Worm (Caenorhabditis elegans) whole organism, L4/young adult: ENCODE measurements around the gene Y54G2A.76.
"Not testable (repeated sequence)": the region's sequence is repeated elsewhere in the genome, so short reads cannot be mapped to it uniquely, and the experiment has no call there.

Source experiments
- W03F9.2 ChIP-seq: fragments of 150-350 bp; optimal IDR thresholded peaks from 2 replicates; lab custom pipeline; 2014; ENCODE audit warnings: missing biosample characterization, missing genetic modification characterization
- dao-5 ChIP-seq: sonication (generic microtip); optimal IDR thresholded peaks from 2 replicates; lab custom pipeline; 2016; ENCODE audit warnings: missing genotype, missing genetic modification characterization, moderate library complexity, missing compliant biosample characterization
- him-1 ChIP-seq: sonication (generic microtip); optimal IDR thresholded peaks from 2 replicates; lab custom pipeline; 2016; ENCODE audit warnings: missing genotype, missing genetic modification reagents, missing genetic modification characterization, missing compliant biosample characterization

Gene Y54G2A.76

DNA sequence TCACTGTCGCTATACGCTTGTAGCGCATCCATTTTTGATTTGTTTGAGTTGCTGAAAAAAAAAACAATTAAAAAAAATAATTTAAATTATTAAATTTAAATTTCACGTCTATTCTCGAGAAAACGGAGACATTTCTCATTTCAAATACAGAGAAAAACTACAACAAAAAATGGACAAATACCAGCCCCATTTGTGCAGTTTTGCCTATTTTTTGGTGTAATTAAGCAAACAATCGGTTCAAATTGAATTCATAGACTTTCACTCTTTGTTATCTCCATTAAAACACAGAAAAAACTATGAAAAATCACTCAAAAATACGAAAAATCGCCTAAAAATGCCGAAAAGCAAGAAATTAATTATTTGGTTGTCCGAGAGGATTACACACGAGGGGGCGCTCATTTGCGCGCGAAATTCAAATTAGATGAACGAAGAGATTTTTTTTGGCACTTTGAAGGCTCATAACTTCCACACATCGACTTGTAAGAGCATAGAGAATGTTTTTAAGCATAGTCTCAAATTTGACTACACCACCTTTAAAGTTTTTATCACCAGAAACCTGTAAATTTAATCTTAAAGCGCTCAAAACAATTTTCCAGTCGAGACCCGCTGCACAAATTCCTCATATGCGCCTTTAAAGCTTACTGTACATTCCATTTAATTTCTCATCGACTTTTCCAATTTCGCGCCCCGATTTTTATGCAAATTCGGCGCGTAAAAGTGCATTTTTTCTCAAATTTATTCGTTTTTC lies 26.2 kb upstream of the Y54G2A.76 start, which contains the start of gene Y54G2A.12:
Gene Y54G2A.12 (minus strand): TSS at position 51 of the 748 bp plus-strand sequence.
- TF ChIP-seq dao-5 (tag; lab: Kevin White, UChicago) (no peak), him-1 (tag; lab: Kevin White, UChicago) (no peak), W03F9.2 (tag; lab: Kevin White, UChicago) (no peak)

DNA sequence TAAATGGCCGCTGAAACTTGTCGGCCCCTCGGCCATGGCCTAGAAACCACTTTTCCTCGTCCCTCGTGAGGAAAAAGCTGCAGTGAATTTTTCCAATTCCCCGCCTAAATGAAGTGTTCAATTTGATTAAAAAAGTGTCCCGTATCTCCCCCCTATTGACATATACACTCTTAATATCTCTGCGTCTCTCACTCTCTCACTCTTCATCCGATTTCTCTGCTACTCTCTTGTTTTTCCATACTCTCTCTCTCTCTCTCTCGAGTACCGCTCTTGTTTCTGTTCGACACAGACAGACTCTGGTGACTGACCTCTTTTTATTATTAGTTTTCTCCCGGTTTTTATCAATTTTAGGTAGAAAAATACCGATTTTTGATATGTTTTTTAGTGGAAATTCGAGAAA lies 24.2 kb upstream of the Y54G2A.76 start:
- TF ChIP-seq him-1 (tag; lab: Kevin White, UChicago) (no peak), dao-5 (tag; lab: Kevin White, UChicago) (no peak), W03F9.2 (tag; lab: Kevin White, UChicago) (no peak)

- TF ChIP-seq W03F9.2, him-1, dao-5 (tag; lab: Kevin White, UChicago): not testable (repeated sequence)
These were observed 20.8 kb upstream of the Y54G2A.76 start, which contains the start of gene atln-1 for ce11 chrIV:2788389-2788788. atln-1 (plus strand) TSS chrIV:2788689.

DNA sequence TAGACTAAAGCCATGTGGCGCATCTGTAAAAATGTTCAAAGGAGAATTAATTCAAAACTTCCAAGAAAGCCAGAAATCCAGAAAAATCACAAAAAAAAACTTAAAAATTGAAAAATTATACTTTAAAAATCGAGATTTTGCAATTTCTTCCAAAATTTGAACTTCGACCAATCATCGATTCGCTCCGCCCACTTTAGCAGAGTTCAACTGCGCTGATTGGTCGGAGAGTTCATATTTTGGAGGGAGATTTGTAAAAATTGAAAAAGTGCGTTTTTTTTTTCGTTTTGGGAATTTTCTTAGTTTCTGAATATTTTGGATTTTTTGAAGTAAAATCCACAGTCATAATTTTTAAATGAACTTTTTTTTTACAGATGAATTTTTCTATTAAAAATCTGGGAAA lies 15.3 kb upstream of the Y54G2A.76 start:
- no peak for TF ChIP-seq W03F9.2 (tag; lab: Kevin White, UChicago)
- no peak for TF ChIP-seq him-1 (tag; lab: Kevin White, UChicago)
- no peak for TF ChIP-seq dao-5 (tag; lab: Kevin White, UChicago)

DNA sequence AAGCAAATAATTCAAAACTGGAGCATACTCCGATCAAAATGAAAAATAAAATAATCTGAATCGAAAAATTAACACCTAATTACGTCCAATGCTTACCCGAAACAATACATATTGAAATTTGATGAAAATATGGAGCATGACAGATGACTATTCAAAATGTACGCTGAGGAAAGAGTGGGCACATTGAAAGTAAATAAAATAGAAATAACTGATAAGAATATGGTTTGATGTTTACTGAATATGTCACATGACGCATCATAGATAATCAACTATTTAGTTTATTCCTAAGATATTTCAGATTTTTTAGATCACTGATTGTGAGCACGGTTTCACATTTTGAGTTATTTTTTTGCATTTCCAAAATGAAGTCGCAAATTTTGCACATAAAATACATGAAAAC lies 10.9 kb upstream of the Y54G2A.76 start, which contains the start of gene Y54G2A.52:
Gene Y54G2A.52 (minus strand): TSS at position 348 of the 400 bp plus-strand sequence.
- TF ChIP-seq W03F9.2 (tag; lab: Kevin White, UChicago), result no peak
- no peak for TF ChIP-seq him-1 (tag; lab: Kevin White, UChicago)
- TF ChIP-seq dao-5 (tag; lab: Kevin White, UChicago), result no peak

DNA sequence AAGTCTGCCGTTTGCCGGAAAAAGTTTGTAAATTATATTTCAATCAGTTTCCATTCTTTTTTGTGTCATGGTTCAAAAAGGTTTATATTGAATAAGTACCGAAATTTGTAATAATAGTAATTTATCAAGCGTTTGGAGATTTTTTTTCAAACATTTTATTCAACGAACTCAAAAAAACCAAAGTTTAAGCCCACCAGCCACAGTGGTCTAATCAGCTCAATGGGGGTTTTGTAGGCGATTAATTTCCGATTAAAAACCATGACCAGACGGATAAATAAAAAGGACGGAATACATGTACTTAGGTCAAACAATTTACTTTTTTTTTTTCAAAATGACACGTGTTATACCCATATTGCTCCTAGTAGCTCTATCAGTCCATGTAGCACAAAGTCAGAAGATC lies 9.8 kb upstream of the Y54G2A.76 start, which contains the start of gene Y54G2A.10:
Gene Y54G2A.10 (plus strand): TSS at position 301 of the 400 bp plus-strand sequence.
- TF ChIP-seq W03F9.2 (tag; lab: Kevin White, UChicago) (no peak), him-1 (tag; lab: Kevin White, UChicago) (no peak), dao-5 (tag; lab: Kevin White, UChicago) (no peak)

DNA sequence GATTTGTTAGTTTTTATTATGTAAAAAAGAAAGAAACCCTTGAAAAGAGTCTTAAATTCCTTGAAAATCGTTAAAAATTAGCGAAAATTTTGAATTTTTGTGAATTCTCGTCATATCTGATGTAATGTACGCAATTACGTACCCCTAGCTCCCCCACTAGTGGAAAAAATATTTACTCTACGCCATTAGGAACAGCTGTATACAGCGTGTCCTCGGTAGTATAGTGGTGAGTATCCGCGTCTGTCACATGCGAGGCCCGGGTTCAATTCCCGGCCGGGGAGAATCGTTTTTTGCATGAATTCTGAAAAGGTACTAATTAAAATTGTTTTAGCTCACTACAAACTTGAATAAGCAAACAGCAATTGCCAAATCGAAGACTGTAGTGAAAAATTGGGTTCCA lies 9.3 kb upstream of the Y54G2A.76 start:
- no peak for TF ChIP-seq him-1 (tag; lab: Kevin White, UChicago)
- TF ChIP-seq W03F9.2 (tag; lab: Kevin White, UChicago), result no peak
- TF ChIP-seq dao-5 (tag; lab: Kevin White, UChicago), result no peak

DNA sequence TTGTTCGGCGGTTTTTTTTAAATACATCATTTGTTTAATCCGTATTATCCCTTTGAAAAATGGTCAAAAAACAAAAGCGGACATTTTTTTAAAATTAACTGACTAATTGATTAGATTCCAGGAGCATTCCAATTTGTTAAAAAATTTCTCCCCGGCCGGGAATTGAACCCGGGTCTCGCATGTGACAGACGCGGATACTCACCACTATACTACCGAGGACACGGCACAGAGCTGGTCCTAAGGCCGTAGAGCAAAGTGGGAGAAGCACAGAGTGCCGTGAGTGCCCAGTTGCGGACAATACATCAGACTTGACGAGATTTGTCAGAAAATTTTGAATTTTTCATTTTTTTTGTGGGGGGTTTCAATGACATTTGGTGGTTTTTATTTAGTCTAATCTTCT lies 8.2 kb upstream of the Y54G2A.76 start:
- TF ChIP-seq dao-5 (tag; lab: Kevin White, UChicago) (no peak), W03F9.2 (tag; lab: Kevin White, UChicago) (peak; percentile 30)

ce11 chrIV:2801558-2801957 lies 7.7 kb upstream of the Y54G2A.76 start, which contains the start of gene Y54G2A.44:
Y54G2A.44 (plus strand) TSS chrIV:2801858.
- TF ChIP-seq him-1, dao-5, W03F9.2 (tag; lab: Kevin White, UChicago): not testable (repeated sequence)

DNA sequence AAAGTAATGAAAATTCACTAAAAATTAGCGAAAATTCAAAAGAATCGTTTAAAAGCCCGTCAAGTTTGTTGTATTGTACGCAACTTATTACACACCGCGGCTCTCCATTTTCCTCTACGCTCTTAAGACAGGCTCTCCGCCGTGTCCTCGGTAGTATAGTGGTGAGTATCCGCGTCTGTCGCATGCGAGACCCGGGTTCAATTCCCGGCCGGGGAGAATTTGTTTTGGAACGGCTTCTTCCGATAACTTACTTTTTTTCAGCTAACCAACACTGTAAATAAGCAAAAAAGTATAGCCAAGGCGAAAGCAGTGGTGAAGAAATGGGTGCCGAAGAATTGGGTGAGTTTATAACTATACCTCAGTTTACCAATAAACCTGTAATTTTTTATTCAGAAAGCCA lies 7.0 kb upstream of the Y54G2A.76 start:
- TF ChIP-seq dao-5 (tag; lab: Kevin White, UChicago) (no peak), him-1 (tag; lab: Kevin White, UChicago) (no peak), W03F9.2 (tag; lab: Kevin White, UChicago) (no peak)

- TF ChIP-seq W03F9.2 (tag; lab: Kevin White, UChicago), result no peak
- no peak for TF ChIP-seq dao-5 (tag; lab: Kevin White, UChicago)
- TF ChIP-seq him-1 (tag; lab: Kevin White, UChicago), result no peak
These were observed 5.6 kb upstream of the Y54G2A.76 start, which contains the start of gene Y54G2A.32 for ce11 chrIV:2803652-2804051. Y54G2A.32 (plus strand) TSS chrIV:2803952.

DNA sequence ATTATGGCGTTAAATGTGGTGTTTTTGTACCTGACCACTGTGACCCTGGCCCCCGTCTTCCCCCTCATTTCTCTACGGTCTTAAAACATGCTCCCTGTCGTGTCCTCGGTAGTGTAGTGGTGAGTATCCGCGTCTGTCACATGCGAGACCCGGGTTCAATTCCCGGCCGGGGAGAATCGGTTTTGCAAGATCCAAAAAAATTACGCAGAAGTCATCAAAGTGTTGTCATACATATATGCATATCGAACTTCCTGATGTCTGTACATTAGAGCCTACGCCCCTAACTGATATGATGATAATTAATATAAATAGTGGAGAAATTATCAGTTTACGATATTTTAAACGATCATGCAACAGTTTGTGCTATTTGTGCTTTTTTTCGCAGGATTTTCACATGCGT lies 3.7 kb upstream of the Y54G2A.76 start, which contains the start of gene Y54G2A.45:
Gene Y54G2A.45 (plus strand): TSS at position 333 of the 400 bp plus-strand sequence.
- peak; percentile 1 for TF ChIP-seq him-1 (tag; lab: Kevin White, UChicago)
- TF ChIP-seq dao-5 (tag; lab: Kevin White, UChicago), result peak; percentile 65
- TF ChIP-seq W03F9.2 (tag; lab: Kevin White, UChicago), result peak; percentile 71

DNA sequence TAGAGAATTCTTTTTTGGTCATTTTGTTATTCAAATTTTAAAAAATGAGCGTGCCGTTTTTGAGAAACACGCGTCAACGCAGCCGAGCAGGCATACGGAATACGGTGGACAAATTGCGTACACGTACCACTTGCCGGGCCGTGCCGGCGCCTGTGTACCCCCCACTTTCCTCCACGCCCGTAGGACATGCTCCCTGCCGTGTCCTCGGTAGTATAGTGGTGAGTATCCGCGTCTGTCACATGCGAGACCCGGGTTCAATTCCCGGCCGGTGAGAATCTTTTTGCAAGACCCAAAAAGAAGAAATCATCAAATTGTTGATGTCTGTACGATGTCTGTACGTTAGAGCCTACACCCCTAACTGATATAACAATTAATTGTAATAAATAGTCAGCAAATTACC lies 1.1 kb upstream of the Y54G2A.76 start:
- TF ChIP-seq dao-5 (tag; lab: Kevin White, UChicago) (no peak), W03F9.2 (tag; lab: Kevin White, UChicago) (no peak), him-1 (tag; lab: Kevin White, UChicago) (no peak)
